Worm (Caenorhabditis elegans): ENCODE data around the gene M03E7.3.
"Not testable (repeated sequence)": the region's sequence is repeated elsewhere in the genome, so short reads cannot be mapped to it uniquely, and the experiment has no call there.

DNA sequence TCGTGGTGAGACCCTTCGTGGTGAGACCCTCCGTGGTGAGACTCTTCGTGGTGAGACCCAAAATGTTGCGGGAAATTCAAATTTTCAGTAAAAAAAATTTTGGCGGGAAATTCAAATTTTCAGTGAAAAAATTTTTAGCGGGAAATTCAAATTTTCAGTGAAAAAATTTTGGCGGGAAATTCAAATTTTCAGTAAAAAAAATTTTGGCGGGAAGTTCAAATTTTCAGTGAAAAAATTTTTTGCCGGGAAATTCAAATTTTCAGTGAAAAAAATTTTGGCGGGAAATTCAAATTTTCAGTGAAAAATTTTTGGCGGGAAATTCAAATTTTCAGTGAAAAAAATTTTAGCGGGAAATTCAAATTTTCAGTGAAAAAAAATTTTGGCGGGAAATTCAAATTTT is 25.2 kb downstream of the M03E7.3 start:
- not testable (repeated sequence) for TF ChIP-seq efl-3 (GFP tag; optimal IDR thresholded peaks at IDR 0.05); zag-1 (tag; optimal IDR thresholded peaks at IDR 0.05); alr-1 (tag; optimal IDR thresholded peaks at IDR 0.05; ENCODE audit: borderline replicate concordance)
